Worm (Caenorhabditis elegans) whole organism, late embryonic: ENCODE results near the gene cccp-1.

Experiments used
- F13H6.1 ChIP-seq: sonication (generic microtip); optimal IDR thresholded peaks from 2 replicates; lab custom pipeline; 2016; ENCODE audit warnings: missing genetic modification characterization, missing compliant biosample characterization
- ahr-1 ChIP-seq: sonication (generic microtip); optimal IDR thresholded peaks from 2 replicates; lab custom pipeline; 2016; ENCODE audit warnings: missing genetic modification characterization, missing compliant biosample characterization
- ama-1 ChIP-seq: fragments of 150-350 bp; optimal IDR thresholded peaks from 2 replicates; lab custom pipeline; 2014
- ceh-18 ChIP-seq: sonication (generic microtip); optimal IDR thresholded peaks from 2 replicates; lab custom pipeline; 2016; ENCODE audit warnings: missing genetic modification characterization, missing compliant biosample characterization
- ceh-2 ChIP-seq: sonication (generic microtip); optimal IDR thresholded peaks from 2 replicates; lab custom pipeline; 2016; ENCODE audit warnings: missing genotype, missing genetic modification characterization, missing compliant biosample characterization
- ceh-24 ChIP-seq: sonication (generic microtip); optimal IDR thresholded peaks from 2 replicates; lab custom pipeline; 2016; ENCODE audit warnings: mild to moderate bottlenecking, missing genetic modification characterization, missing compliant biosample characterization
- ceh-31 ChIP-seq: sonication (generic microtip); optimal IDR thresholded peaks from 2 replicates; lab custom pipeline; 2016; ENCODE audit warnings: missing genetic modification characterization, missing compliant biosample characterization
- ceh-34 ChIP-seq: sonication (generic microtip); optimal IDR thresholded peaks from 2 replicates; lab custom pipeline; 2016; ENCODE audit warnings: mild to moderate bottlenecking, missing genetic modification characterization, missing compliant biosample characterization
- ceh-45 ChIP-seq: fragments of 200-800 bp; sonication (Bioruptor generic); IDR thresholded peaks from 2 replicates; pipeline ENCODE4 v1.3.6; 2022; ENCODE audit warnings: missing genetic modification reagents, missing genetic modification characterization, missing compliant biosample characterization
- che-1 ChIP-seq: sonication (generic microtip); optimal IDR thresholded peaks from 2 replicates; lab custom pipeline; 2016; ENCODE audit warnings: mild to moderate bottlenecking, missing genetic modification characterization, missing compliant biosample characterization
- dmd-4 ChIP-seq: sonication (generic microtip); optimal IDR thresholded peaks from 2 replicates; lab custom pipeline; 2016; ENCODE audit warnings: borderline replicate concordance, missing genetic modification characterization, missing compliant biosample characterization
- elt-4 ChIP-seq: sonication (generic microtip); optimal IDR thresholded peaks from 2 replicates; lab custom pipeline; 2016; ENCODE audit warnings: missing genetic modification characterization, missing compliant biosample characterization
- ets-4 ChIP-seq: sonication (generic microtip); optimal IDR thresholded peaks from 2 replicates; lab custom pipeline; 2016; ENCODE audit warnings: missing genetic modification characterization, missing compliant biosample characterization
- eyg-1 ChIP-seq: sonication (generic microtip); optimal IDR thresholded peaks from 2 replicates; lab custom pipeline; 2016; ENCODE audit warnings: missing genotype, missing genetic modification characterization, missing compliant biosample characterization
- fkh-10 ChIP-seq: fragments of 150-350 bp; optimal IDR thresholded peaks from 2 replicates; lab custom pipeline; 2014; ENCODE audit warnings: missing biosample characterization, missing genetic modification reagents, missing genetic modification characterization
- fkh-6 ChIP-seq: sonication (generic microtip); optimal IDR thresholded peaks from 2 replicates; lab custom pipeline; 2016; ENCODE audit warnings: missing genetic modification characterization, missing compliant biosample characterization
- hlh-13 ChIP-seq: fragments of 200-800 bp; sonication (Bioruptor generic); optimal IDR thresholded peaks from 2 replicates; lab custom pipeline; 2018; ENCODE audit warnings: mild to moderate bottlenecking, missing genetic modification characterization, missing compliant biosample characterization
- hlh-30 ChIP-seq: sonication (generic microtip); optimal IDR thresholded peaks from 2 replicates; lab custom pipeline; 2017; ENCODE audit warnings: antibody characterized with exemption, missing genetic modification characterization, missing compliant biosample characterization; ENCODE audit not compliant: insufficient read depth
- hlh-8 ChIP-seq: sonication (generic microtip); optimal IDR thresholded peaks from 2 replicates; lab custom pipeline; 2016; ENCODE audit warnings: missing genotype, missing genetic modification characterization, missing compliant biosample characterization
- lim-6 ChIP-seq: sonication (generic microtip); optimal IDR thresholded peaks from 2 replicates; lab custom pipeline; 2016; ENCODE audit warnings: missing genetic modification characterization, missing compliant biosample characterization
- lin-11 ChIP-seq: fragments of 200-800 bp; sonication (Bioruptor generic); optimal IDR thresholded peaks from 2 replicates; lab custom pipeline; 2018; ENCODE audit warnings: mild to moderate bottlenecking, missing genetic modification characterization, missing compliant biosample characterization
- nfya-1 ChIP-seq: sonication (generic microtip); optimal IDR thresholded peaks from 2 replicates; lab custom pipeline; 2017; ENCODE audit warnings: missing genetic modification characterization, mild to moderate bottlenecking, missing compliant biosample characterization, antibody characterized with exemption, moderate library complexity
- nhr-11 ChIP-seq: fragments of 150-350 bp; optimal IDR thresholded peaks from 2 replicates; lab custom pipeline; 2014; ENCODE audit warnings: missing biosample characterization, missing genetic modification characterization
- odd-2 ChIP-seq: sonication (generic microtip); optimal IDR thresholded peaks from 2 replicates; lab custom pipeline; 2017; ENCODE audit warnings: antibody characterized with exemption, mild to moderate bottlenecking, missing genetic modification characterization, missing compliant biosample characterization
- pat-9 ChIP-seq: fragments of 200-800 bp; sonication (Bioruptor generic); optimal IDR thresholded peaks from 2 replicates; lab custom pipeline; 2018; ENCODE audit warnings: mild to moderate bottlenecking, missing genetic modification characterization, moderate library complexity, missing compliant biosample characterization
- pax-1 ChIP-seq: fragments of 150-350 bp; optimal IDR thresholded peaks from 2 replicates; lab custom pipeline; 2014; ENCODE audit warnings: missing biosample characterization, missing genetic modification characterization
- pha-4 ChIP-seq: fragments of 150-350 bp; optimal IDR thresholded peaks from 2 replicates; lab custom pipeline; 2018; ENCODE audit warnings: missing biosample characterization, missing genetic modification reagents, missing genetic modification characterization
- pros-1 ChIP-seq: fragments of 150-350 bp; optimal IDR thresholded peaks from 2 replicates; lab custom pipeline; 2014; ENCODE audit warnings: missing biosample characterization, missing genetic modification reagents, missing genetic modification characterization
- sdc-2 ChIP-seq: sonication (generic microtip); optimal IDR thresholded peaks from 2 replicates; lab custom pipeline; 2016; ENCODE audit warnings: missing genotype, missing genetic modification characterization, missing compliant biosample characterization
- sox-2 ChIP-seq: fragments of 200-800 bp; sonication (Bioruptor generic); IDR thresholded peaks from 2 replicates; pipeline ENCODE4 v1.3.6; 2022; ENCODE audit warnings: missing genetic modification reagents, missing genetic modification characterization, missing compliant biosample characterization
- sox-4 ChIP-seq: sonication (generic microtip); optimal IDR thresholded peaks from 2 replicates; lab custom pipeline; 2017; ENCODE audit warnings: mild to moderate bottlenecking, missing genetic modification characterization, inconsistent platforms, missing compliant biosample characterization
- syd-9 ChIP-seq: sonication (generic microtip); optimal IDR thresholded peaks from 2 replicates; lab custom pipeline; 2016; ENCODE audit warnings: mild to moderate bottlenecking, missing genetic modification characterization, moderate library complexity, missing compliant biosample characterization
- ttx-3 ChIP-seq: sonication (generic microtip); optimal IDR thresholded peaks from 2 replicates; lab custom pipeline; 2016; ENCODE audit warnings: missing genetic modification reagents, missing genetic modification characterization, missing compliant biosample characterization
- unc-3 ChIP-seq, 2 experiments: fragments of 200-800 bp in 1 of 2; sonication (Bioruptor generic) in 1 of 2; sonication (generic microtip) in 1 of 2; conservative IDR thresholded peaks in 1 of 2; optimal IDR thresholded peaks in 1 of 2; 2 replicates each; pipeline versions ENCODE4 v1.3.6 to Lab custom; 2016 to 2022; ENCODE audit warnings: missing compliant biosample characterization in 2 of 2, missing genetic modification characterization in 2 of 2, missing genetic modification reagents in 1 of 2
- unc-42 ChIP-seq: sonication (generic microtip); optimal IDR thresholded peaks from 2 replicates; lab custom pipeline; 2016; ENCODE audit warnings: missing genotype, missing genetic modification characterization, missing compliant biosample characterization
- unc-55 ChIP-seq: sonication (generic microtip); optimal IDR thresholded peaks from 2 replicates; lab custom pipeline; 2017; ENCODE audit warnings: missing biosample characterization, missing genetic modification reagents, missing genetic modification characterization
- zip-5 ChIP-seq: sonication (generic microtip); optimal IDR thresholded peaks from 2 replicates; lab custom pipeline; 2016; ENCODE audit warnings: missing genetic modification characterization, missing compliant biosample characterization
- ztf-16 ChIP-seq: sonication (generic microtip); optimal IDR thresholded peaks from 2 replicates; lab custom pipeline; 2017; ENCODE audit warnings: missing genetic modification characterization, missing compliant biosample characterization

The cccp-1 gene

DNA sequence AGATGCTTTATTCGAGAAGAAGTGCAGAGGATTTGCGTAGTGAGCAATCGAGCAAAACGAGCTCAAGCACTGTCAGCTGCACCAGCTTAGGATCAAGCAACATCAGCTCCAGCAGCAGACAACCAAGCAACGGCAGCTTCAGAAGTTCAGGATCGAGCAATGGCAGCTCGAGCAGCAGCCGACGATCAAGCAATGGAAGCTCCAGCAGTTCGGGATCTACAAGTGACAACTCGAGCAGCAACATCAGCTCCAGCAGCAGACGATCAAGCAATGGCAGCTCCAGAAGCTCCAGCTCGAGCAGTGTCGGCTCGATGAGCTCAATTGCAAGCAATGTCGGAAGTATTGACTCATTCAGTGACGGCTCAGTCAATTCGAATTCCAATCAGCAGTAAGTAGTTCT, 33.6 kb upstream of the cccp-1 start:
- no peak for TF ChIP-seq ceh-34 (tag; lab: Kevin White, UChicago)
- no peak for TF ChIP-seq sox-4 (tag; lab: Kevin White, UChicago)
- no peak for TF ChIP-seq dmd-4 (tag; lab: Kevin White, UChicago)
- TF ChIP-seq ceh-18 (tag; lab: Kevin White, UChicago), result no peak
- TF ChIP-seq ceh-2 (tag; lab: Kevin White, UChicago), result no peak
- TF ChIP-seq sox-2 (GFP tag; lab: Robert Waterston, UW), result no peak
- TF ChIP-seq fkh-10 (GFP tag; lab: Kevin White, UChicago), result no peak
- no peak for TF ChIP-seq lin-11 (tag; lab: Kevin White, UChicago)
- no peak for TF ChIP-seq syd-9 (tag; lab: Kevin White, UChicago)
- TF ChIP-seq ahr-1 (tag; lab: Kevin White, UChicago), result no peak
- TF ChIP-seq odd-2, result no peak
- no peak for TF ChIP-seq che-1 (tag; lab: Kevin White, UChicago)
- TF ChIP-seq ets-4 (tag; lab: Kevin White, UChicago), result no peak
- TF ChIP-seq nfya-1, result no peak
- TF ChIP-seq, all 69 proteins: peak for 0

DNA sequence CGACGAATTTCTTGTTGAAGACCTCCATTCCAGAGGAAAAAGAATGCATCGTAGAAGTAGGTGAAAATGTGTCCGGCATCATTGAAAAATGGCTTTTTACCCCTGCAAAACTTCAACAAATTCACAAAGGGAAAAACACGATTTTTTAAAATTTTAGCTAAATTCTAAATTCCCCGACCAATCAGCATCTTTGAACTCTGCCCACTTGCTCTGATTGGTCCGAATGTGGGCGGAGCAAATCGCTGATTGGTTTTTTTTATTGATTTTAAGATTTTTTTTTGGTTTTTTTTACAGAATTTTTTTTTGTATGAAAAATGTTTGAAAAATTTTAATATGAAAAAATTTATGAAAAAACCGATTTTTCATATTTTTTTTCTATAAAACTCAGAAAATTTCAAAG, 28.8 kb upstream of the cccp-1 start:
- TF ChIP-seq nfya-1 (peak; percentile 64), pax-1 (tag; lab: Kevin White, UChicago) (no peak)

DNA sequence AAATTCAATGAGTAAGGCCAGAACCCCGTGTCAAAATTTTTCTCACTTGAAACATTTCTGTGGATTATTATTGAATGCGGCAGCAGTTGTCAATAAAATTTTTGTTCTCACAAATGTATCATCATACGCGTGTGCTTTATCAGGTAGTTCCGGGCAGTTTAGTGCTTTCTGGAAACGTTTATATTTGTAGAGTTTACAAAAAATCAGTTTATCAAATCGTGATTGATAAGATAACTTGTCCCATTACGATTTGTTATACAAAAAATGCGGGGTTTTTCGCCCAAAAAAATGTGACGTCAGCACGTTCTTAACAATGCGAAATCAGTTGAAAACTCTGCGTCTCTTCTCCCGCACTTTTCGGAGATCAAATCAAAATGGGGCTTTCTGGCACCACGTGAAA, 27.4 kb upstream of the cccp-1 start:
- TF ChIP-seq che-1 (tag; lab: Kevin White, UChicago) (no peak), F13H6.1 (no peak), elt-4 (tag; lab: Kevin White, UChicago) (no peak), hlh-13 (GFP tag; lab: Kevin White, UChicago) (no peak), pha-4 (tag; lab: Kevin White, UChicago) (no peak), ceh-45 (GFP tag; lab: Robert Waterston, UW) (no peak), fkh-10 (GFP tag; lab: Kevin White, UChicago) (no peak), unc-3 (GFP tag; conservative IDR thresholded peaks at IDR 0.05; lab: Robert Waterston, UW) (no peak), unc-3 (tag; optimal IDR thresholded peaks at IDR 0.05; lab: Kevin White, UChicago) (no peak), lim-6 (no peak), ceh-24 (tag; lab: Kevin White, UChicago) (no peak), zip-5 (tag; lab: Kevin White, UChicago) (no peak), eyg-1 (tag; lab: Kevin White, UChicago) (no peak)

DNA sequence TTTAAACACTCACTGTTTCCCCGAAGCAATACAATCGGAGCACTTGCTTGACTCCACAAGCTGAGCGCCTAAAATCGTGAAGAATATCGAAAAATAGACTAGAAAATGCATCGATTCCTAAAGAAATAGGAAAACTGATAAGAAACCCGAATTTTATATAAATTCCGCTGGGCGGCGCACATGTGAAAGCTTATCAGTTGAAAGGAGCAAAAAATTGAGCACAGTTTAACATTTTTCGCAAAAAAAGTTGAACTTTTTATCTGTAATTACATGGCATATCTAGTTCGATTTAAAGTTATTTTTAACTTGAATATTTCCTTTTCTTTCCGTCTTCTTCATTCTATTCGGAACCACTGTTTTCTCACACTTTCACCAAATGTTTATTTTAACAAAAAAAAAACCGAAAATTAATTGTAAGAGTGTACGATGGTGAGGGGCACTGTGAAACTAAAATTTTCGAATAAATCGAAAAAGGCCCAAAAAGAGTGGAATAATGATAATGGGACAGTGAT, 26.6 kb upstream of the cccp-1 start, which contains the start of gene Y49E10.18:
Gene Y49E10.18 (minus strand): TSS at position 116 of the 512 bp plus-strand sequence.
- TF ChIP-seq sdc-2 (tag; lab: Kevin White, UChicago) (no peak), ceh-24 (tag; lab: Kevin White, UChicago) (no peak), ttx-3 (tag; lab: Kevin White, UChicago) (no peak), pat-9 (tag; lab: Kevin White, UChicago) (no peak), ztf-16 (tag; lab: Kevin White, UChicago) (no peak), unc-3 (GFP tag; conservative IDR thresholded peaks at IDR 0.05; lab: Robert Waterston, UW) (no peak), unc-3 (tag; optimal IDR thresholded peaks at IDR 0.05; lab: Kevin White, UChicago) (no peak)

DNA sequence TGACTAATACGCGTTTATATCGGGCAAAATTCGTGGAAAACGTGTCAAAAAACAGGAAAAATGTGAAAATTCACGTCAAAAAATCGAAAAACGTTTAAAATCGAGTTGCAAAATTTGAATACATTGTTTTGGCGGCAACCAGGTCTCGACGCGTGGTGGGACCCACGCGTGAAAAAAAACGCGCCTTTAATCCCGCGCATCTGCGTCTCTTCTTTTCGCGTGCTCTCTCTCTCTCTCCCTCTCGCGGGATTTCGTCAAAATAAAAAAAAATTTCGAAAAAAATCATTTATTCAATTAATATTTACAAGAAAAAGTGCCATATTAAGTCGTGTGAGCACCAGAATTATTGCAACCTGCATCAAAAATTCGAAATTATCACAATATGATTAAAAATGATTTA, 19.4 kb upstream of the cccp-1 start, which contains the start of gene ani-1:
Gene ani-1 (minus strand): TSS at position 61 of the 400 bp plus-strand sequence.
- TF ChIP-seq hlh-8 (tag; lab: Kevin White, UChicago), result no peak
- TF ChIP-seq zip-5 (tag; lab: Kevin White, UChicago), result no peak
- peak; percentile 3 for TF ChIP-seq unc-55 (GFP tag; lab: Kevin White, UChicago)
- peak; percentile 2 for TF ChIP-seq unc-42
- peak; percentile 32 for TF ChIP-seq hlh-30 (tag; lab: Kevin White, UChicago)
- peak; percentile 38 for TF ChIP-seq nfya-1
- TF ChIP-seq ama-1 (lab: Kevin White, UChicago), result no peak
- no peak for TF ChIP-seq lin-11 (tag; lab: Kevin White, UChicago)
- no peak for TF ChIP-seq odd-2
- TF ChIP-seq sox-4 (tag; lab: Kevin White, UChicago), result no peak
- TF ChIP-seq hlh-13 (GFP tag; lab: Kevin White, UChicago), result no peak
- no peak for TF ChIP-seq elt-4 (tag; lab: Kevin White, UChicago)
- TF ChIP-seq fkh-6 (tag; lab: Kevin White, UChicago), result no peak
- TF ChIP-seq nhr-11 (tag; lab: Kevin White, UChicago), result no peak
- no peak for TF ChIP-seq pros-1 (tag; lab: Kevin White, UChicago)
- no peak for TF ChIP-seq ahr-1 (tag; lab: Kevin White, UChicago)
- peak; percentile 42 for TF ChIP-seq ceh-31 (tag; lab: Kevin White, UChicago)
